Worm (Caenorhabditis elegans) whole organism, young adult: Measurements from ENCODE around the gene Y73B6BL.44.

Experiments used
- B0261.1 ChIP-seq: sonication (generic microtip); optimal IDR thresholded peaks from 2 replicates; lab custom pipeline; 2016; ENCODE audit warnings: mild to moderate bottlenecking, missing genetic modification characterization, moderate library complexity, missing compliant biosample characterization
- D2030.7 ChIP-seq: fragments of 200-800 bp; sonication (Bioruptor generic); IDR thresholded peaks from 2 replicates; pipeline ENCODE4 v1.3.6; 2022; ENCODE audit warnings: missing genetic modification reagents, missing genetic modification characterization, missing compliant biosample characterization
- F33H1.4 ChIP-seq: fragments of 200-800 bp; sonication (Bioruptor generic); IDR thresholded peaks from 2 replicates; pipeline ENCODE4 v1.3.6; 2022; ENCODE audit warnings: missing genetic modification reagents, missing genetic modification characterization, missing compliant biosample characterization
- F49E8.2 ChIP-seq: sonication (generic microtip); optimal IDR thresholded peaks from 3 replicates; lab custom pipeline; 2017; ENCODE audit warnings: missing genetic modification characterization, mild to moderate bottlenecking, missing compliant biosample characterization, antibody characterized with exemption, moderate library complexity; ENCODE audit not compliant: insufficient read depth
- K11D2.4 ChIP-seq: fragments of 200-800 bp; sonication (Bioruptor generic); IDR thresholded peaks from 2 replicates; pipeline ENCODE4 v1.3.6; 2022; ENCODE audit warnings: missing genetic modification reagents, missing genetic modification characterization, missing compliant biosample characterization
- Y56A3A.18 ChIP-seq: fragments of 200-800 bp; sonication (Bioruptor generic); IDR thresholded peaks from 2 replicates; pipeline ENCODE4 v1.3.6; 2022; ENCODE audit warnings: missing genetic modification reagents, missing genetic modification characterization, missing compliant biosample characterization
- ZK185.1 ChIP-seq: sonication (generic microtip); optimal IDR thresholded peaks from 2 replicates; lab custom pipeline; 2016; ENCODE audit warnings: mild to moderate bottlenecking, missing genetic modification characterization, missing compliant biosample characterization; ENCODE audit not compliant: poor library complexity, severe bottlenecking
- akir-1 ChIP-seq: fragments of 200-800 bp; sonication (Bioruptor generic); optimal IDR thresholded peaks from 2 replicates; lab custom pipeline; 2018; ENCODE audit warnings: mild to moderate bottlenecking, missing genetic modification characterization, moderate library complexity, missing compliant biosample characterization
- attf-5 ChIP-seq: fragments of 200-800 bp; sonication (Bioruptor generic); optimal IDR thresholded peaks from 2 replicates; lab custom pipeline; 2018; ENCODE audit warnings: mild to moderate bottlenecking, missing genetic modification characterization, missing compliant biosample characterization
- bed-2 ChIP-seq: fragments of 200-800 bp; sonication (Bioruptor generic); IDR thresholded peaks from 2 replicates; pipeline ENCODE4 v1.3.6; 2022; ENCODE audit warnings: missing genetic modification reagents, missing genetic modification characterization, missing compliant biosample characterization
- ccch-3 ChIP-seq: fragments of 200-800 bp; sonication (Bioruptor generic); optimal IDR thresholded peaks from 2 replicates; lab custom pipeline; 2018; ENCODE audit warnings: mild to moderate bottlenecking, missing genetic modification characterization, missing compliant biosample characterization
- cebp-1 ChIP-seq, 2 experiments: fragments of 200-800 bp in 1 of 2; sonication (Bioruptor generic) in 1 of 2; sonication (generic microtip) in 1 of 2; IDR thresholded peaks in 1 of 2; optimal IDR thresholded peaks in 1 of 2; 2 replicates each; pipeline versions ENCODE4 v1.3.6 to Lab custom; 2017 to 2022; ENCODE audit warnings: missing compliant biosample characterization in 2 of 2, missing genetic modification characterization in 2 of 2, mild to moderate bottlenecking in 1 of 2, missing genetic modification reagents in 1 of 2, moderate library complexity in 1 of 2
- ceh-40 ChIP-seq: fragments of 200-800 bp; sonication (Bioruptor generic); IDR thresholded peaks from 2 replicates; pipeline ENCODE4 v1.3.6; 2022; ENCODE audit warnings: missing genetic modification characterization, missing compliant biosample characterization
- ceh-58 ChIP-seq: fragments of 200-800 bp; sonication (Bioruptor generic); IDR thresholded peaks from 2 replicates; pipeline ENCODE4 v1.3.6; 2022; ENCODE audit warnings: missing genetic modification characterization, missing compliant biosample characterization
- dox-1 ChIP-seq: fragments of 200-800 bp; sonication (Bioruptor generic); IDR thresholded peaks from 2 replicates; pipeline ENCODE4 v1.3.6; 2022; ENCODE audit warnings: missing genetic modification reagents, missing genetic modification characterization, missing compliant biosample characterization
- ekl-4 ChIP-seq: fragments of 200-800 bp; sonication (Bioruptor generic); IDR thresholded peaks from 2 replicates; pipeline ENCODE4 v1.3.6; 2022; ENCODE audit warnings: missing genetic modification reagents, missing genetic modification characterization, missing compliant biosample characterization
- ets-4 ChIP-seq: fragments of 200-800 bp; sonication (Bioruptor generic); optimal IDR thresholded peaks from 2 replicates; lab custom pipeline; 2018; ENCODE audit warnings: mild to moderate bottlenecking, missing genetic modification characterization, missing compliant biosample characterization
- fkh-3 ChIP-seq: sonication (generic microtip); optimal IDR thresholded peaks from 2 replicates; lab custom pipeline; 2016; ENCODE audit warnings: mild to moderate bottlenecking, missing genetic modification characterization, missing compliant biosample characterization
- him-1 ChIP-seq: sonication (generic microtip); optimal IDR thresholded peaks from 2 replicates; lab custom pipeline; 2016; ENCODE audit warnings: missing genotype, missing genetic modification reagents, missing genetic modification characterization, missing compliant biosample characterization
- hmg-20 ChIP-seq: fragments of 200-800 bp; sonication (Bioruptor generic); IDR thresholded peaks from 2 replicates; pipeline ENCODE4 v1.3.6; 2022; ENCODE audit warnings: missing genetic modification reagents, missing genetic modification characterization, missing compliant biosample characterization
- hrde-1 ChIP-seq: sonication (generic microtip); optimal IDR thresholded peaks from 2 replicates; lab custom pipeline; 2016; ENCODE audit warnings: missing genetic modification characterization, mild to moderate bottlenecking, missing compliant biosample characterization, moderate library complexity, missing genotype, missing genetic modification reagents, borderline replicate concordance
- let-526 ChIP-seq: fragments of 200-800 bp; sonication (Bioruptor generic); IDR thresholded peaks from 2 replicates; pipeline ENCODE4 v1.3.6; 2022; ENCODE audit warnings: missing genetic modification reagents, missing genetic modification characterization, missing compliant biosample characterization
- lsl-1 ChIP-seq: fragments of 200-800 bp; sonication (Bioruptor generic); optimal IDR thresholded peaks from 2 replicates; lab custom pipeline; 2018; ENCODE audit warnings: mild to moderate bottlenecking, missing genetic modification characterization, moderate library complexity, missing compliant biosample characterization
- madf-3 ChIP-seq: fragments of 200-800 bp; sonication (Bioruptor generic); IDR thresholded peaks from 2 replicates; pipeline ENCODE4 v1.3.6; 2022; ENCODE audit warnings: missing genetic modification reagents, missing genetic modification characterization, missing compliant biosample characterization
- madf-8 ChIP-seq: fragments of 200-800 bp; sonication (Bioruptor generic); conservative IDR thresholded peaks from 2 replicates; pipeline ENCODE4 v1.3.6; 2022; ENCODE audit warnings: missing genetic modification reagents, missing genetic modification characterization, missing compliant biosample characterization
- mes-4 ChIP-seq: sonication (generic microtip); optimal IDR thresholded peaks from 2 replicates; lab custom pipeline; 2016; ENCODE audit warnings: missing genotype, missing genetic modification characterization, missing compliant biosample characterization
- nhr-80 ChIP-seq: sonication (generic microtip); optimal IDR thresholded peaks from 2 replicates; lab custom pipeline; 2016; ENCODE audit warnings: missing genetic modification characterization, missing compliant biosample characterization
- snpc-1.1 ChIP-seq: sonication (generic microtip); optimal IDR thresholded peaks from 2 replicates; lab custom pipeline; 2017; ENCODE audit warnings: missing genetic modification characterization, mild to moderate bottlenecking, missing compliant biosample characterization, antibody characterized with exemption, moderate library complexity, missing genotype, missing genetic modification reagents; ENCODE audit not compliant: insufficient read depth
- snpc-1.3 ChIP-seq: sonication (generic microtip); optimal IDR thresholded peaks from 2 replicates; lab custom pipeline; 2017; ENCODE audit warnings: missing genetic modification characterization, mild to moderate bottlenecking, missing compliant biosample characterization, antibody characterized with exemption, moderate library complexity, missing genotype, missing genetic modification reagents; ENCODE audit not compliant: insufficient read depth
- somi-1 ChIP-seq: fragments of 200-800 bp; sonication (Bioruptor generic); optimal IDR thresholded peaks from 2 replicates; lab custom pipeline; 2018; ENCODE audit warnings: mild to moderate bottlenecking, missing genetic modification characterization, missing compliant biosample characterization
- tbx-9 ChIP-seq: sonication (generic microtip); optimal IDR thresholded peaks from 2 replicates; lab custom pipeline; 2016; ENCODE audit warnings: borderline replicate concordance, missing genetic modification characterization, inconsistent platforms, missing compliant biosample characterization
- unc-130 ChIP-seq: sonication (generic microtip); optimal IDR thresholded peaks from 2 replicates; lab custom pipeline; 2016; ENCODE audit warnings: missing genetic modification reagents, missing genetic modification characterization, missing compliant biosample characterization
- zim-3 ChIP-seq: sonication (generic microtip); optimal IDR thresholded peaks from 2 replicates; lab custom pipeline; 2017; ENCODE audit warnings: mild to moderate bottlenecking, missing genetic modification characterization, moderate library complexity, missing compliant biosample characterization
- ztf-26 ChIP-seq: sonication (generic microtip); optimal IDR thresholded peaks from 2 replicates; lab custom pipeline; 2017; ENCODE audit warnings: missing genetic modification characterization, missing compliant biosample characterization

Y73B6BL.44 gene

ce11 chrIV:6514700-6515099 is 21.3 kb downstream of the Y73B6BL.44 start:
- no peak for TF ChIP-seq him-1
- no peak for TF ChIP-seq F49E8.2 (tag; lab: Kevin White, UChicago)
- no peak for TF ChIP-seq akir-1
- no peak for TF ChIP-seq Y56A3A.18 (GFP tag; lab: Robert Waterston, UW)
- no peak for TF ChIP-seq snpc-1.3 (tag; lab: Kevin White, UChicago)
- no peak for TF ChIP-seq ceh-40 (GFP tag; lab: Robert Waterston, UW)
- TF ChIP-seq ZK185.1 (tag; lab: Kevin White, UChicago), result no peak
- no peak for TF ChIP-seq dox-1 (GFP tag; lab: Robert Waterston, UW)
- no peak for TF ChIP-seq hrde-1 (tag; lab: Kevin White, UChicago)
- TF ChIP-seq madf-3, result no peak
- no peak for TF ChIP-seq ets-4
- TF ChIP-seq D2030.7 (GFP tag; lab: Robert Waterston, UW), result no peak
- no peak for TF ChIP-seq lsl-1 (GFP tag; lab: Kevin White, UChicago)
- TF ChIP-seq hmg-20 (GFP tag; lab: Robert Waterston, UW), result no peak
- TF ChIP-seq madf-8 (GFP tag; lab: Robert Waterston, UW), result no peak
- TF ChIP-seq fkh-3 (tag; lab: Kevin White, UChicago), result no peak
- no peak for TF ChIP-seq tbx-9
- no peak for TF ChIP-seq unc-130 (GFP tag; lab: Kevin White, UChicago)
- no peak for TF ChIP-seq K11D2.4 (GFP tag; lab: Robert Waterston, UW)
- TF ChIP-seq, all 124 proteins: peak for 0

DNA sequence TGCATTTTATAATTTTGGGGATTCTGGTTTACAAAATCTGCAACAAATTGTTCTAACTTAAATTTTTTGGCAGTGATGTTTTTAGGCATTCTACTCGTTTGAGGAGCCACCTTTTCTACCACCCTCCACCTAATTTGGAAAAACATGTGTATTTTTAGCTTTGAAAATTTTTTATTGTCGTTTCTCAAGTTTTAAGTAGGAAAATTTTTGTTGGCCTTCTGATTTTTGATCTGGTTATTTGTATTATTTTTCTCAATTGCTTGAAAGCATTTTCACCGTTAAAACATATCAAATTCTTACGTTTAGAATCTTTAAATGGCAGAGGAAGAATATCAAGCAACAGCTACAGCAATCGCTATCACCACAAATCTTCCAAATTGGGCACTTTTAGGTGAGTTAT is 24.5 kb downstream of the Y73B6BL.44 start, which contains the start of gene C01G5.7:
TSS of gene C01G5.7 (plus strand) at position 301 of the 400 bp plus-strand sequence.
- TF ChIP-seq zim-3 (tag; lab: Kevin White, UChicago) (no peak), bed-2 (no peak), nhr-80 (tag; lab: Kevin White, UChicago) (no peak), attf-5 (GFP tag; lab: Kevin White, UChicago) (no peak), B0261.1 (tag; lab: Kevin White, UChicago) (no peak), mes-4 (tag; lab: Kevin White, UChicago) (no peak), somi-1 (no peak), ekl-4 (GFP tag; lab: Robert Waterston, UW) (no peak), ccch-3 (GFP tag; lab: Kevin White, UChicago) (no peak), F33H1.4 (no peak), ceh-58 (no peak)

- TF ChIP-seq let-526 (GFP tag; lab: Robert Waterston, UW) (no peak), zim-3 (tag; lab: Kevin White, UChicago) (no peak), snpc-1.1 (tag; lab: Kevin White, UChicago) (no peak), cebp-1 (GFP tag; IDR thresholded peaks at IDR 0.05; lab: Robert Waterston, UW) (no peak), cebp-1 (tag; optimal IDR thresholded peaks at IDR 0.05; lab: Kevin White, UChicago) (no peak), ceh-40 (GFP tag; lab: Robert Waterston, UW) (no peak), ztf-26 (tag; lab: Kevin White, UChicago) (no peak)
Measured at ce11 chrIV:6519593-6519992, 26.2 kb downstream of the Y73B6BL.44 start, which contains the start of gene C01G5.9. TSS of gene C01G5.9 (plus strand) at chrIV:6519893.
